Fruit fly (Drosophila melanogaster) whole organism, embryonic: Measurements from ENCODE around the gene CG10195.
A peak's percentile ranks its signal among the peaks of the same experiment; 100 is the strongest.

Experiments used
- CG10431 ChIP-seq: fragments of 200-800 bp; sonication (Bioruptor generic); optimal IDR thresholded peaks from 3 replicates; lab custom pipeline; 2018; ENCODE audit warnings: missing biosample characterization, mild to moderate bottlenecking, missing genetic modification characterization
- CG10462 ChIP-seq: fragments of 200-800 bp; sonication (Bioruptor generic); optimal IDR thresholded peaks from 2 replicates; lab custom pipeline; 2016; ENCODE audit warnings: missing biosample characterization, missing genetic modification characterization
- CG10543 ChIP-seq: fragments of 200-800 bp; sonication (Bioruptor generic); optimal IDR thresholded peaks from 3 replicates; lab custom pipeline; 2017; ENCODE audit warnings: missing biosample characterization, mild to moderate bottlenecking, missing genetic modification characterization, moderate library complexity
- CG10979 ChIP-seq: fragments of 200-800 bp; sonication (Bioruptor generic); optimal IDR thresholded peaks from 2 replicates; lab custom pipeline; 2018; ENCODE audit warnings: missing biosample characterization, mild to moderate bottlenecking, missing genetic modification characterization, moderate library complexity
- CG11085 ChIP-seq: fragments of 200-800 bp; sonication (Bioruptor generic); IDR thresholded peaks from 2 replicates; pipeline ENCODE4 v1.3.6; 2022; ENCODE audit warnings: missing biosample characterization, missing genetic modification characterization
- CG11696 ChIP-seq: fragments of 200-800 bp; sonication (Bioruptor generic); IDR thresholded peaks from 2 replicates; pipeline ENCODE4 v1.3.6; 2022; ENCODE audit warnings: missing biosample characterization, missing genetic modification characterization
- CG13123 ChIP-seq: fragments of 200-800 bp; sonication (Bioruptor generic); optimal IDR thresholded peaks from 2 replicates; lab custom pipeline; 2016; ENCODE audit warnings: missing biosample characterization, missing genetic modification characterization
- CG13287 ChIP-seq: fragments of 200-800 bp; sonication (Bioruptor generic); IDR thresholded peaks from 2 replicates; pipeline ENCODE4 v1.3.6; 2022; ENCODE audit warnings: missing biosample characterization, missing genetic modification characterization; ENCODE audit not compliant: partially characterized antibody
- CG14014 ChIP-seq: fragments of 200-800 bp; sonication (Bioruptor generic); IDR thresholded peaks from 2 replicates; pipeline ENCODE4 v1.3.6; 2022; ENCODE audit warnings: missing biosample characterization, missing genetic modification characterization
- CG14441 ChIP-seq: fragments of 200-800 bp; sonication (Bioruptor generic); IDR thresholded peaks from 2 replicates; pipeline ENCODE4 v1.3.6; 2022; ENCODE audit warnings: missing biosample characterization, missing genetic modification characterization
- CG14965 ChIP-seq: fragments of 200-800 bp; sonication (Bioruptor generic); optimal IDR thresholded peaks from 2 replicates; lab custom pipeline; 2016; ENCODE audit warnings: missing biosample characterization, missing genetic modification characterization, borderline replicate concordance
- CG15514 ChIP-seq: fragments of 200-800 bp; sonication (Bioruptor generic); optimal IDR thresholded peaks from 3 replicates; lab custom pipeline; 2017; ENCODE audit warnings: missing biosample characterization, missing genetic modification characterization, mild to moderate bottlenecking, moderate library complexity, missing genetic modification reagents
- CG16813 ChIP-seq: fragments of 200-800 bp; sonication (Bioruptor generic); IDR thresholded peaks from 3 replicates; pipeline ENCODE4 v1.3.6; 2022; ENCODE audit warnings: missing biosample characterization, missing genetic modification characterization; ENCODE audit not compliant: partially characterized antibody
- CG2120 ChIP-seq: fragments of 200-800 bp; sonication (Bioruptor generic); optimal IDR thresholded peaks from 3 replicates; lab custom pipeline; 2016; ENCODE audit warnings: missing biosample characterization, missing genetic modification characterization
- CG2129 ChIP-seq: fragments of 200-800 bp; sonication (Bioruptor generic); IDR thresholded peaks from 2 replicates; pipeline ENCODE4 v1.3.6; 2022; ENCODE audit warnings: missing biosample characterization, missing genetic modification characterization; ENCODE audit not compliant: partially characterized antibody
- CG2889 ChIP-seq: fragments of 200-800 bp; sonication (Bioruptor generic); IDR thresholded peaks from 3 replicates; pipeline ENCODE4 v1.3.6; 2022; ENCODE audit warnings: missing biosample characterization, missing genetic modification characterization
- CG3407 ChIP-seq: fragments of 200-800 bp; sonication (Bioruptor generic); optimal IDR thresholded peaks from 2 replicates; lab custom pipeline; 2018; ENCODE audit warnings: missing biosample characterization, mild to moderate bottlenecking, missing genetic modification characterization
- CG3726 ChIP-seq: fragments of 200-800 bp; sonication (Bioruptor generic); IDR thresholded peaks from 3 replicates; pipeline ENCODE4, ENCODE4 v1.3.6; 2022; ENCODE audit warnings: missing biosample characterization, missing genetic modification characterization
- CG4282 ChIP-seq: fragments of 200-800 bp; sonication (Bioruptor generic); optimal IDR thresholded peaks from 2 replicates; lab custom pipeline; 2016; ENCODE audit warnings: missing biosample characterization, missing genetic modification characterization
- CG4360 ChIP-seq: fragments of 200-800 bp; sonication (Bioruptor generic); IDR thresholded peaks from 2 replicates; pipeline ENCODE4 v1.3.6; 2022; ENCODE audit warnings: missing biosample characterization, missing genetic modification characterization
- CG6254 ChIP-seq: fragments of 200-800 bp; sonication (Bioruptor generic); optimal IDR thresholded peaks from 3 replicates; lab custom pipeline; 2017; ENCODE audit warnings: mild to moderate bottlenecking, missing biosample characterization, missing genetic modification reagents, missing genetic modification characterization
- CG7745 ChIP-seq: fragments of 200-800 bp; sonication (Bioruptor generic); optimal IDR thresholded peaks from 2 replicates; lab custom pipeline; 2018; ENCODE audit warnings: missing biosample characterization, mild to moderate bottlenecking, missing genetic modification characterization, moderate library complexity
- CG8388 ChIP-seq: fragments of 200-800 bp; sonication (Bioruptor generic); optimal IDR thresholded peaks from 2 replicates; lab custom pipeline; 2019; ENCODE audit warnings: missing biosample characterization, mild to moderate bottlenecking, missing genetic modification characterization, moderate library complexity
- CG8478 ChIP-seq: fragments of >200 bp; optimal IDR thresholded peaks from 2 replicates; lab custom pipeline; 2018
- CG9437 ChIP-seq: fragments of 200-800 bp; sonication (Bioruptor generic); optimal IDR thresholded peaks from 2 replicates; lab custom pipeline; 2018; ENCODE audit warnings: missing biosample characterization, mild to moderate bottlenecking, missing genetic modification characterization
- H2.0 ChIP-seq: fragments of 200-800 bp; sonication (Bioruptor generic); IDR thresholded peaks from 2 replicates; pipeline ENCODE4 v1.3.6; 2022; ENCODE audit warnings: missing biosample characterization, missing genetic modification characterization
- HHEX ChIP-seq: fragments of 200-800 bp; sonication (Bioruptor generic); optimal IDR thresholded peaks from 3 replicates; lab custom pipeline; 2017; ENCODE audit warnings: missing biosample characterization, mild to moderate bottlenecking, missing genetic modification characterization, missing genetic modification reagents
- Hmr ChIP-seq: fragments of 200-800 bp; sonication (Bioruptor generic); optimal IDR thresholded peaks from 3 replicates; lab custom pipeline; 2017; ENCODE audit warnings: mild to moderate bottlenecking, missing biosample characterization, missing genetic modification reagents, missing genetic modification characterization
- Lpt ChIP-seq: fragments of >200 bp; optimal IDR thresholded peaks from 2 replicates; lab custom pipeline; 2018; ENCODE audit warnings: missing biosample characterization, missing genetic modification characterization
- MTF-1 ChIP-seq: fragments of 200-800 bp; sonication (Bioruptor generic); optimal IDR thresholded peaks from 2 replicates; lab custom pipeline; 2018; ENCODE audit warnings: missing biosample characterization, mild to moderate bottlenecking, missing genetic modification characterization, borderline replicate concordance
- Max ChIP-seq: fragments of 200-800 bp; sonication (Bioruptor generic); optimal IDR thresholded peaks from 2 replicates; lab custom pipeline; 2016; ENCODE audit warnings: missing biosample characterization, mild to moderate bottlenecking, missing genetic modification characterization
- Med ChIP-seq: fragments of 200-800 bp; sonication (Bioruptor generic); peaks from one replicate; lab custom pipeline; 2016; ENCODE audit warnings: missing biosample characterization, missing genetic modification characterization, mild to moderate bottlenecking, inconsistent platforms, moderate library complexity
- Oli ChIP-seq: fragments of 200-800 bp; sonication (Bioruptor generic); optimal IDR thresholded peaks from 2 replicates; lab custom pipeline; 2018; ENCODE audit warnings: missing biosample characterization, mild to moderate bottlenecking, missing genetic modification characterization, moderate library complexity
- Optix ChIP-seq: fragments of 200-800 bp; sonication (Bioruptor generic); IDR thresholded peaks from 3 replicates; pipeline ENCODE4 v1.3.6; 2022; ENCODE audit warnings: missing biosample characterization, missing genetic modification characterization
- Ravus ChIP-seq: fragments of 200-800 bp; sonication (Bioruptor generic); IDR thresholded peaks from 2 replicates; pipeline ENCODE4 v1.3.6; 2022; ENCODE audit warnings: missing biosample characterization, missing genetic modification characterization
- Tbp ChIP-seq: fragments of >200 bp; optimal IDR thresholded peaks from 2 replicates; lab custom pipeline; 2018; ENCODE audit warnings: missing biosample characterization, missing genetic modification characterization
- Usf ChIP-seq: fragments of 200-800 bp; sonication (Bioruptor generic); optimal IDR thresholded peaks from 2 replicates; lab custom pipeline; 2017; ENCODE audit warnings: missing genotype, missing biosample characterization, missing genetic modification characterization
- Xrp1 ChIP-seq: fragments of 200-800 bp; sonication (Bioruptor generic); IDR thresholded peaks from 2 replicates; pipeline ENCODE4 v1.3.6; 2022; ENCODE audit warnings: missing biosample characterization, missing genetic modification characterization
- bcd ChIP-seq: fragments of 200-800 bp; sonication (Bioruptor generic); optimal IDR thresholded peaks from 2 replicates; lab custom pipeline; 2017; ENCODE audit warnings: missing biosample characterization, mild to moderate bottlenecking, missing genetic modification characterization
- ci ChIP-seq: fragments of 200-800 bp; sonication (Bioruptor generic); IDR thresholded peaks from 3 replicates; pipeline ENCODE4 v1.3.6; 2022; ENCODE audit warnings: missing biosample characterization, missing genetic modification characterization
- dimm ChIP-seq: fragments of 200-800 bp; sonication (Bioruptor generic); IDR thresholded peaks from 2 replicates; pipeline ENCODE4 v1.3.6; 2022; ENCODE audit warnings: missing biosample characterization, missing genetic modification characterization
- en ChIP-seq: fragments of 200-800 bp; sonication (Bioruptor generic); optimal IDR thresholded peaks from 2 replicates; lab custom pipeline; 2016; ENCODE audit warnings: missing biosample characterization, missing genetic modification characterization
- inv ChIP-seq: fragments of 200-800 bp; sonication (Bioruptor generic); IDR thresholded peaks from 2 replicates; pipeline ENCODE4 v1.3.6; 2022; ENCODE audit warnings: missing biosample characterization, missing genetic modification characterization; ENCODE audit not compliant: partially characterized antibody
- nom ChIP-seq: fragments of 200-800 bp; sonication (Bioruptor generic); optimal IDR thresholded peaks from 2 replicates; lab custom pipeline; 2017; ENCODE audit warnings: missing biosample characterization, missing genetic modification characterization, mild to moderate bottlenecking, moderate library complexity, missing genetic modification reagents
- pho ChIP-seq: fragments of 200-800 bp; sonication (Bioruptor generic); optimal IDR thresholded peaks from 2 replicates; lab custom pipeline; 2016; ENCODE audit warnings: missing biosample characterization, missing genetic modification characterization
- sens-2 ChIP-seq: fragments of 200-800 bp; sonication (Bioruptor generic); IDR thresholded peaks from 2 replicates; pipeline ENCODE4 v1.3.6; 2022; ENCODE audit warnings: missing biosample characterization, missing genetic modification characterization
- slp2 ChIP-seq: fragments of 200-800 bp; sonication (Bioruptor generic); optimal IDR thresholded peaks from 2 replicates; lab custom pipeline; 2016; ENCODE audit warnings: missing biosample characterization, missing genetic modification characterization
- ssp ChIP-seq: fragments of 200-800 bp; sonication (Bioruptor generic); IDR thresholded peaks from 2 replicates; pipeline ENCODE4 v1.3.6; 2022; ENCODE audit warnings: missing biosample characterization, missing genetic modification characterization
- stwl ChIP-seq: fragments of 200-800 bp; sonication (Bioruptor generic); optimal IDR thresholded peaks from 3 replicates; lab custom pipeline; 2018; ENCODE audit warnings: missing biosample characterization, mild to moderate bottlenecking, missing genetic modification characterization, moderate library complexity
- tgo ChIP-seq: fragments of 200-800 bp; sonication (Bioruptor generic); IDR thresholded peaks from 3 replicates; pipeline ENCODE4 v1.3.6; 2022; ENCODE audit warnings: missing biosample characterization, missing genetic modification characterization
- z ChIP-seq: fragments of 200-800 bp; sonication (Bioruptor generic); IDR thresholded peaks from 3 replicates; pipeline ENCODE4 v1.3.6; 2022; ENCODE audit warnings: missing biosample characterization, missing genetic modification characterization

Gene CG10195

dm6 chr2L:19528308-19528707 lies 43.8 kb upstream of the CG10195 start (continued):
- TF ChIP-seq CG3726 (GFP tag; lab: Robert Waterston, UW) (peak; percentile 90), Usf (peak; percentile 94), CG14965 (peak; percentile 75), nom (GFP tag; lab: Kevin White, UChicago) (peak; percentile 86), CG10543 (GFP tag; lab: Kevin White, UChicago) (peak; percentile 76), CG10462 (GFP tag; lab: Kevin White, UChicago) (peak; percentile 79), Tbp (GFP tag; lab: Kevin White, UChicago) (no peak), Oli (peak; percentile 92), CG2889 (GFP tag; lab: Robert Waterston, UW) (peak; percentile 94), MTF-1 (peak; percentile 80), Max (peak; percentile 94), Med (peak; percentile 100), CG4282 (GFP tag; lab: Kevin White, UChicago) (peak; percentile 89), CG7745 (tag; lab: Kevin White, UChicago) (no peak), Lpt (GFP tag; lab: Kevin White, UChicago) (no peak), bcd (GFP tag; lab: Kevin White, UChicago) (peak; percentile 94), sens-2 (GFP tag; lab: Robert Waterston, UW) (peak; percentile 78), CG4360 (GFP tag; lab: Robert Waterston, UW) (0 out of 2 replicates have a peak, but pooled peaks have one; percentile 31), CG15514 (GFP tag; lab: Kevin White, UChicago) (peak; percentile 94), CG16813 (no peak), ci (GFP tag; lab: Robert Waterston, UW) (peak; percentile 96), CG3407 (peak; percentile 69), H2.0 (GFP tag; lab: Robert Waterston, UW) (peak; percentile 96), CG14014 (peak; percentile 98), CG13123 (peak; percentile 86), CG2129 (GFP tag; lab: Robert Waterston, UW) (no peak), ssp (GFP tag; lab: Robert Waterston, UW) (peak; percentile 83), CG2120 (GFP tag; lab: Kevin White, UChicago) (peak; percentile 99), en (GFP tag; lab: Kevin White, UChicago) (peak; percentile 26), Xrp1 (GFP tag; lab: Robert Waterston, UW) (peak; percentile 92), Hmr (GFP tag; lab: Kevin White, UChicago) (peak; percentile 99), slp2 (GFP tag; lab: Kevin White, UChicago) (peak; percentile 89), HHEX (GFP tag; lab: Kevin White, UChicago) (peak; percentile 97), tgo (GFP tag; lab: Robert Waterston, UW) (peak; percentile 97), pho (GFP tag; lab: Kevin White, UChicago) (peak; percentile 98), z (peak; percentile 32; the same call in 1 of the 3 replicates), CG14441 (peak; percentile 97), CG8388 (GFP tag; lab: Kevin White, UChicago) (peak; percentile 81), stwl (tag; lab: Kevin White, UChicago) (no peak), CG9437 (GFP tag; lab: Kevin White, UChicago) (peak; percentile 85), Ravus (peak; percentile 88), CG11696 (GFP tag; lab: Robert Waterston, UW) (peak; percentile 100), CG13287 (GFP tag; lab: Robert Waterston, UW) (peak; percentile 58; the same call in 1 of the 2 replicates), CG10979 (tag; lab: Kevin White, UChicago) (peak; percentile 78), CG11085 (GFP tag; lab: Robert Waterston, UW) (peak; percentile 92), Optix (peak; percentile 82), CG6254 (GFP tag; lab: Kevin White, UChicago) (peak; percentile 54), inv (GFP tag; lab: Robert Waterston, UW) (no peak), dimm (GFP tag; lab: Robert Waterston, UW) (peak; percentile 59), CG8478 (lab: Kevin White, UChicago) (no peak), CG10431 (GFP tag; lab: Kevin White, UChicago) (peak; percentile 15)
